Worm (Caenorhabditis elegans) whole organism, L3 larva: ENCODE measurements around the gene fbxb-79.

Experiments
- R02D3.7 ChIP-seq: fragments of 150-350 bp; optimal IDR thresholded peaks from 2 replicates; lab custom pipeline; 2014; ENCODE audit warnings: missing biosample characterization, missing genetic modification characterization
- ZK546.5 ChIP-seq: sonication (generic microtip); optimal IDR thresholded peaks from 2 replicates; lab custom pipeline; 2017; ENCODE audit warnings: missing biosample characterization, missing genetic modification characterization
- ama-1 ChIP-seq: fragments of 150-350 bp; optimal IDR thresholded peaks from 2 replicates; lab custom pipeline; 2018
- fkh-10 ChIP-seq: sonication (generic microtip); optimal IDR thresholded peaks from 2 replicates; lab custom pipeline; 2017; ENCODE audit warnings: missing biosample characterization, missing genetic modification reagents, missing genetic modification characterization
- jun-1 ChIP-seq: fragments of 150-350 bp; optimal IDR thresholded peaks from 2 replicates; lab custom pipeline; 2014; ENCODE audit warnings: missing biosample characterization, missing genetic modification reagents, missing genetic modification characterization
- nhr-11 ChIP-seq: fragments of 150-350 bp; optimal IDR thresholded peaks from 2 replicates; lab custom pipeline; 2014; ENCODE audit warnings: missing biosample characterization, missing genetic modification characterization
- nhr-23 ChIP-seq: fragments of 150-350 bp; optimal IDR thresholded peaks from 2 replicates; lab custom pipeline; 2014; ENCODE audit warnings: missing biosample characterization, missing genetic modification reagents, missing genetic modification characterization
- nhr-237 ChIP-seq: fragments of 150-350 bp; optimal IDR thresholded peaks from 2 replicates; lab custom pipeline; 2014; ENCODE audit warnings: missing biosample characterization, missing genetic modification characterization
- nhr-25 ChIP-seq: sonication (generic microtip); optimal IDR thresholded peaks from 2 replicates; lab custom pipeline; 2017; ENCODE audit warnings: missing biosample characterization, missing genetic modification characterization
- nhr-76 ChIP-seq: fragments of 150-350 bp; sonication (generic microtip); optimal IDR thresholded peaks from 5 replicates; lab custom pipeline; 2014; ENCODE audit warnings: missing biosample characterization, missing genetic modification characterization
- pqm-1 ChIP-seq: fragments of 150-350 bp; optimal IDR thresholded peaks from 2 replicates; lab custom pipeline; 2017; ENCODE audit warnings: missing biosample characterization, missing genetic modification characterization, inconsistent platforms
- unc-62 ChIP-seq: fragments of 150-350 bp; sonication (generic microtip); optimal IDR thresholded peaks from 4 replicates; lab custom pipeline; 2014; ENCODE audit warnings: missing biosample characterization, missing genetic modification reagents, missing genetic modification characterization
- ztf-11 ChIP-seq: fragments of 150-350 bp; optimal IDR thresholded peaks from 2 replicates; lab custom pipeline; 2014; ENCODE audit warnings: missing biosample characterization, missing genetic modification characterization

ce11 chrIV:11176967-11177366, 12.3 kb downstream of the fbxb-79 start, which contains the start of gene rap-3:
- TF ChIP-seq ztf-11 (tag; lab: Kevin White, UChicago): no peak
- no peak for TF ChIP-seq R02D3.7 (tag; lab: Kevin White, UChicago)
- no peak for TF ChIP-seq nhr-237
- TF ChIP-seq nhr-76: no peak
- TF ChIP-seq fkh-10 (GFP tag; lab: Kevin White, UChicago): no peak
- no peak for TF ChIP-seq ama-1
- no peak for TF ChIP-seq ZK546.5 (tag; lab: Kevin White, UChicago)
- TF ChIP-seq pqm-1 (tag; lab: Kevin White, UChicago): no peak
- TF ChIP-seq nhr-23 (tag; lab: Kevin White, UChicago): no peak
- TF ChIP-seq nhr-11 (tag; lab: Kevin White, UChicago): no peak
- TF ChIP-seq jun-1: no peak
- TF ChIP-seq unc-62 (GFP tag; lab: Kevin White, UChicago): no peak
- TF ChIP-seq nhr-25: no peak
